Worm (Caenorhabditis elegans) whole organism, midembryonic: ENCODE measurements around the gene Y48B6A.13.
A peak's percentile ranks its signal among the peaks of the same experiment; 100 is the strongest.

Experiments
- T22C8.4 ChIP-seq: fragments of 200-800 bp; sonication (Bioruptor generic); IDR thresholded peaks from 2 replicates; pipeline ENCODE4 v1.3.6; 2022; ENCODE audit warnings: missing genetic modification characterization, missing compliant biosample characterization
- cog-1 ChIP-seq: sonication (generic microtip); optimal IDR thresholded peaks from 2 replicates; lab custom pipeline; 2016; ENCODE audit warnings: missing genetic modification characterization, missing compliant biosample characterization
- flt-1 ChIP-seq: fragments of 200-800 bp; sonication (Bioruptor generic); IDR thresholded peaks from 2 replicates; pipeline ENCODE4 v1.3.6; 2022; ENCODE audit warnings: missing genetic modification characterization, missing compliant biosample characterization
- klf-2 ChIP-seq: fragments of 200-800 bp; sonication (Bioruptor generic); conservative IDR thresholded peaks from 2 replicates; pipeline ENCODE4 v1.3.6; 2022; ENCODE audit warnings: missing genetic modification reagents, missing genetic modification characterization, missing compliant biosample characterization
- med-1 ChIP-seq: sonication (generic microtip); optimal IDR thresholded peaks from 2 replicates; lab custom pipeline; 2017; ENCODE audit warnings: missing genetic modification characterization, mild to moderate bottlenecking, missing compliant biosample characterization, antibody characterized with exemption, missing genetic modification reagents; ENCODE audit not compliant: insufficient read depth
- ref-1 ChIP-seq: fragments of 200-800 bp; sonication (Bioruptor generic); conservative IDR thresholded peaks from 2 replicates; pipeline ENCODE4 v1.3.6; 2022; ENCODE audit warnings: missing genetic modification reagents, missing genetic modification characterization, missing compliant biosample characterization
- tab-1 ChIP-seq: fragments of 200-800 bp; sonication (Bioruptor generic); IDR thresholded peaks from 2 replicates; pipeline ENCODE4 v1.3.6; 2022; ENCODE audit warnings: missing genetic modification characterization, missing compliant biosample characterization
- ztf-23 ChIP-seq: fragments of 200-800 bp; sonication (Bioruptor generic); IDR thresholded peaks from 2 replicates; pipeline ENCODE4 v1.3.6; 2022; ENCODE audit warnings: missing genetic modification reagents, missing genetic modification characterization, missing compliant biosample characterization
- ztf-29 ChIP-seq: fragments of 200-800 bp; sonication (Bioruptor generic); IDR thresholded peaks from 2 replicates; pipeline ENCODE4 v1.3.6; 2022; ENCODE audit warnings: missing genetic modification reagents, missing genetic modification characterization, missing compliant biosample characterization

Gene Y48B6A.13

ce11 chrII:14195931-14196330 is 30.1 kb downstream of the Y48B6A.13 start:
- no peak for TF ChIP-seq klf-2 (GFP tag; lab: Robert Waterston, UW)
- TF ChIP-seq tab-1 (GFP tag; lab: Robert Waterston, UW): no peak
- TF ChIP-seq flt-1: no peak

DNA sequence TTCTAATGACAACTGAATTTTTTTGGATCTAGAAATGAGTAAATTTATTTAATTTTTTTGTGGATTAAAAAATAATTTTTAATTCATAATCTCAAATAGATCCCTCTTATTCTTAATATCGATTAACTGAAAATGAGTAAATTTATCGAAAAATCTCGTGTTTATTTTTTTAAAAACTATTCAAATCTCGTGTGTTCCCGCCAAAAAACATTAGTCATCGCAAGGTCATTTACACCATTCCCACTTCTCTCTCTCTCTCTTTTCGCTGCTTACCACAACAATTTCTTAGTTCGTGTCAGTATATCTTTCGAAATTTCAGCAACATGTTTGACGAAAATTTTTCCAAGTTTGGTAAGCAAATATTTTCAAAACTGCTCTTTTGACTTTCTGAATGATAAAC is 38.6 kb downstream of the Y48B6A.13 start:
- no peak for TF ChIP-seq ref-1 (GFP tag; lab: Robert Waterston, UW)
- TF ChIP-seq cog-1 (tag; lab: Kevin White, UChicago): no peak
- no peak for TF ChIP-seq T22C8.4
- no peak for TF ChIP-seq flt-1
- no peak for TF ChIP-seq ztf-23 (GFP tag; lab: Robert Waterston, UW)
- TF ChIP-seq klf-2 (GFP tag; lab: Robert Waterston, UW): no peak
- no peak for TF ChIP-seq ztf-29 (GFP tag; lab: Robert Waterston, UW)
- TF ChIP-seq med-1: no peak
- no peak for TF ChIP-seq tab-1 (GFP tag; lab: Robert Waterston, UW)

DNA sequence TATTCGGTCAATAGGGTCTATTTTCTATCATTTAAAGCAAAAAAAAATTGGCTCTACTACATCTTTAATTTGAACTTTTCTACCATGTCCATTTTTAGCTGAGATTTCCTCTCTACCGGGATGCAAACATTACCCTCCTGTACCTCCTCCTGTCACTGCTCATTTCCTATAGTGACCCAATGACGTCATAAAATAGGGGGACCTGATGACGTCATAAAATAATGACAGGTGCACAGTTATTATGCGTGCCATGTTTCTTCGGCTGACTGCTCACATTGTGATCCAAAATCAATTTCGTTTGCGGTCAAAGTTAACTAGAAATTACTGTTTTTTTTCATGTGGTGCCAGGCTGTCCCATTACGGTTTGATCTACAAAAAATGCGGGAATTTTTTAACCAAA is 39.1 kb downstream of the Y48B6A.13 start:
- TF ChIP-seq flt-1: no peak
- no peak for TF ChIP-seq ztf-23 (GFP tag; lab: Robert Waterston, UW)
- no peak for TF ChIP-seq T22C8.4
- no peak for TF ChIP-seq med-1
- TF ChIP-seq cog-1 (tag; lab: Kevin White, UChicago): no peak
- no peak for TF ChIP-seq ztf-29 (GFP tag; lab: Robert Waterston, UW)
- TF ChIP-seq tab-1 (GFP tag; lab: Robert Waterston, UW): no peak
- TF ChIP-seq ref-1 (GFP tag; lab: Robert Waterston, UW): no peak
- no peak for TF ChIP-seq klf-2 (GFP tag; lab: Robert Waterston, UW)

DNA sequence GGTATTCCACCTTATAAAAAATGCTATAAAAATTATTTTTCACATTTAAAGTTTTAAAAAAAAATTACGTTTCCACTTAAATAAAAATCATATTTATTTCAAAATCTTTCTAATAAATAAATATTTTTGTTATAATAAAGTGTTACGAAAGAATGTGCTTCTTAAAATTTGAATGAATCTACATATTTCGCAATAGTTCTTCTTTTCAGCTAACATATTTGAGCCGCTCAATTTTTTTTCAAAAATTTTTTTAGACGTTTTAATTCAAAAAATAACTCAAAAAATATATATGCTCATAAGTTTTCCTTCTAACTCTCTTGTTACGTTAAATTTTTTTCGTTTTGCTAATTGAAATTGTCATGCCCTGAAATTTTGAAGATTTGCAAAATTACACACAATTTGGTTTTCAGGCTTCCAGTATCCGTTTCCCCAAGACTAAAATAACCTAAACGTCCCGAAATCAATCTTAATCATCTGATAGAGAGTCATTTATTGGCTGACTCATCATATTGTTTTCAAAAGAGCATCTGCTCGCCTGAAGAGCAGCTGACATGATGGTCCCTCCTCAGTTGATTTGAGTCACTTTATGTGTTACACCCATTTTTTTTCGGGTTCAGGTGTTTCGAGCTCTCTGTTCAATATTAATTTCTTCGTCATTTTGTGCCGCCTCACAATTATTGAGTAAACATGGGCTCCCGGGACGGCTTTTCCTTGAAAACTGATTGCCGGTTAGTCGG is 47.7 kb downstream of the Y48B6A.13 start, which contains the start of gene efhd-1:
efhd-1 (plus strand) TSS at position 582 of the 737 bp plus-strand sequence.
- TF ChIP-seq ztf-29 (GFP tag; lab: Robert Waterston, UW) (no peak), med-1 (no peak), ref-1 (GFP tag; lab: Robert Waterston, UW) (no peak), tab-1 (GFP tag; lab: Robert Waterston, UW) (no peak), T22C8.4 (no peak), ztf-23 (GFP tag; lab: Robert Waterston, UW) (no peak), flt-1 (no peak), klf-2 (GFP tag; lab: Robert Waterston, UW) (no peak), cog-1 (tag; lab: Kevin White, UChicago) (no peak)

DNA sequence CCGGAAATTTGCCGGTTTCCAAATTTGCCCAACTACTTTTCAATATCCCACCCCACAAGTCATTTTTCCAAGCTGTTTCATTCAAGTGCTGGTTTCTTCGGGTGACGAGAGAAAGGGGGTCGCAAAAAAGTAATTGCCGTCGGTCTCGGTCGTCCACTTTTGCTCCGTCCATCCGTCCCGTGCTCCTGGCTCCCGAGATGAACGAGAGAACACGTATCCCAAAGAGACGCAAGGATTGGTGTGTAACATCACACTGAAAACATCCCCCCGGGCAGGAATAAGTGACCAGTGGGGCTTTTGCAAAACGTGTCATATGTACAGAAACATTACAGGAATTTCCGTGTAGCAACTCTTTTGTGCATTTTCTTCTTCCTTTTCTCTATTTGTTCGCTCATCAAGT is 49.4 kb downstream of the Y48B6A.13 start:
- TF ChIP-seq ref-1 (GFP tag; lab: Robert Waterston, UW) (no peak), tab-1 (GFP tag; lab: Robert Waterston, UW) (0 out of 2 replicates have a peak, but pooled peaks have one; percentile 54)

ce11 chrII:14175099-14175498 is 51.0 kb downstream of the Y48B6A.13 start, which contains the start of gene Y48B6A.5:
Y48B6A.5 (minus strand) TSS chrII:14175199.
- TF ChIP-seq ztf-29 (GFP tag; lab: Robert Waterston, UW) (no peak), med-1 (no peak), ref-1 (GFP tag; lab: Robert Waterston, UW) (no peak), cog-1 (tag; lab: Kevin White, UChicago) (no peak), flt-1 (no peak), T22C8.4 (no peak), ztf-23 (GFP tag; lab: Robert Waterston, UW) (no peak), tab-1 (GFP tag; lab: Robert Waterston, UW) (no peak), klf-2 (GFP tag; lab: Robert Waterston, UW) (no peak)

DNA sequence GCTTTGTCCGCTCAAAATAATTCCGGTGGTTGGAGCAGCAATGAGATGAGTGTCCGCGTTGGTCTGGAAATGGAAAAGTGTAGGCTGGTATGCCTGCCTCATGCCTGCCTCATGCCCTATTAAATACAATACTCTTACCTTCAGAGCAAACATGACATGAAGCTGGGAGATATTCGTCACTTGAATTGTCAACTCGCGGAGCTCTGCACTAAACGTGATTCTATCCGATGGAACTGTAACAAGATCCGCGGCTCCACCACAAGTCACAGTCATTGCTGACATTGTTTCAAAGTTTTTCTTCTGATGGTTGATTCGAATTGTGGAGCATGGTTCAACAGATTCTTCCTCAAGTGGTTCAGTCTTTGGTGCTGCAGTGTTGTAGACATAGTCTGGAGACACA is 52.9 kb downstream of the Y48B6A.13 start:
- TF ChIP-seq tab-1 (GFP tag; lab: Robert Waterston, UW): no peak
- no peak for TF ChIP-seq T22C8.4
- no peak for TF ChIP-seq ztf-29 (GFP tag; lab: Robert Waterston, UW)
- TF ChIP-seq flt-1: no peak
- no peak for TF ChIP-seq klf-2 (GFP tag; lab: Robert Waterston, UW)
- no peak for TF ChIP-seq ref-1 (GFP tag; lab: Robert Waterston, UW)
- TF ChIP-seq cog-1 (tag; lab: Kevin White, UChicago): no peak
- no peak for TF ChIP-seq ztf-23 (GFP tag; lab: Robert Waterston, UW)
- TF ChIP-seq med-1: no peak

- no peak for TF ChIP-seq flt-1
- no peak for TF ChIP-seq ztf-29 (GFP tag; lab: Robert Waterston, UW)
- no peak for TF ChIP-seq ref-1 (GFP tag; lab: Robert Waterston, UW)
- no peak for TF ChIP-seq klf-2 (GFP tag; lab: Robert Waterston, UW)
- no peak for TF ChIP-seq med-1
- no peak for TF ChIP-seq tab-1 (GFP tag; lab: Robert Waterston, UW)
- no peak for TF ChIP-seq T22C8.4
- TF ChIP-seq cog-1 (tag; lab: Kevin White, UChicago): no peak
These were observed 54.5 kb downstream of the Y48B6A.13 start, which contains the start of gene eat-2 for ce11 chrII:14171558-14171957. eat-2 (minus strand) TSS chrII:14171658.
